Fruit fly (Drosophila melanogaster): ENCODE data around the gene Gal.

Gal gene

dm6 chr2L:5982334-5982987 is 24.2 kb downstream of the Gal start (continued):
- TF ChIP-seq CG7963 (GFP tag; IDR thresholded peaks at IDR 0.05; ENCODE audit: partially characterized antibody) (no peak), CG17612 (GFP tag; IDR thresholded peaks at IDR 0.05) (no peak), CG9797 (GFP tag; optimal IDR thresholded peaks at IDR 0.05) (no peak), CG8089 (GFP tag; optimal IDR thresholded peaks at IDR 0.05) (no peak), CG2202 (tag; optimal IDR thresholded peaks at IDR 0.05) (no peak), CG2712 (tag; optimal IDR thresholded peaks at IDR 0.05) (peak; percentile 42), zfh2 (GFP tag; optimal IDR thresholded peaks at IDR 0.05) (peak; percentile 24), her (GFP tag; optimal IDR thresholded peaks at IDR 0.05) (peak; percentile 41), CG3163 (GFP tag; optimal IDR thresholded peaks at IDR 0.05) (peak; percentile 43), NfI (GFP tag; optimal IDR thresholded peaks at IDR 0.05) (peak; percentile 30), slbo (GFP tag; IDR thresholded peaks at IDR 0.05) (no peak), gfzf (GFP tag; optimal IDR thresholded peaks at IDR 0.05) (no peak), sc (optimal IDR thresholded peaks at IDR 0.05) (no peak), sc (GFP tag; optimal IDR thresholded peaks at IDR 0.05) (no peak), CG10565 (GFP tag; optimal IDR thresholded peaks at IDR 0.05) (no peak), CG11560 (tag; IDR thresholded peaks at IDR 0.05) (no peak), CG13624 (GFP tag; optimal IDR thresholded peaks at IDR 0.05) (peak; percentile 53), HLH54F (GFP tag; optimal IDR thresholded peaks at IDR 0.05) (peak; percentile 10), toy (GFP tag; IDR thresholded peaks at IDR 0.05) (no peak), CG12942 (GFP tag; optimal IDR thresholded peaks at IDR 0.05) (no peak), Mrtf (GFP tag; IDR thresholded peaks at IDR 0.05) (no peak), sug (tag; optimal IDR thresholded peaks at IDR 0.05) (peak; percentile 75), CG14441 (GFP tag; IDR thresholded peaks at IDR 0.05) (no peak), GATAe (GFP tag; conservative IDR thresholded peaks at IDR 0.05) (no peak), CG10979 (tag; optimal IDR thresholded peaks at IDR 0.05) (peak; percentile 33), bigmax (GFP tag; optimal IDR thresholded peaks at IDR 0.05) (peak; percentile 55), aop (GFP tag; IDR thresholded peaks at IDR 0.05) (no peak), wek (GFP tag; optimal IDR thresholded peaks at IDR 0.05) (peak; percentile 24), CG1832 (GFP tag; optimal IDR thresholded peaks at IDR 0.05) (peak; percentile 96), CG42726 (GFP tag; IDR thresholded peaks at IDR 0.05; ENCODE audit: partially characterized antibody) (no peak), croc (GFP tag; conservative IDR thresholded peaks at IDR 0.05) (no peak), bowl (GFP tag; IDR thresholded peaks at IDR 0.05) (no peak), hth (optimal IDR thresholded peaks at IDR 0.05) (no peak), CG12071 (GFP tag; optimal IDR thresholded peaks at IDR 0.05) (peak; percentile 45), CG8944 (GFP tag; optimal IDR thresholded peaks at IDR 0.05) (no peak), Dfd (GFP tag; optimal IDR thresholded peaks at IDR 0.05) (no peak), CG8359 (GFP tag; optimal IDR thresholded peaks at IDR 0.05; ENCODE audit: borderline replicate concordance) (no peak), Dbx (GFP tag; IDR thresholded peaks at IDR 0.05) (no peak), CG30020 (tag; optimal IDR thresholded peaks at IDR 0.05) (no peak), danr (GFP tag; IDR thresholded peaks at IDR 0.05) (no peak), CG6765 (GFP tag; optimal IDR thresholded peaks at IDR 0.05) (peak; percentile 15), CG9215 (GFP tag; IDR thresholded peaks at IDR 0.05) (no peak), ham (GFP tag; IDR thresholded peaks at IDR 0.05) (no peak), cato (GFP tag; optimal IDR thresholded peaks at IDR 0.05; ENCODE audit: borderline replicate concordance) (no peak), Mad (GFP tag; optimal IDR thresholded peaks at IDR 0.05) (no peak), CG14667 (GFP tag; IDR thresholded peaks at IDR 0.05) (no peak), CG6791 (GFP tag; IDR thresholded peaks at IDR 0.05; ENCODE audit: partially characterized antibody) (no peak), bab2 (GFP tag; optimal IDR thresholded peaks at IDR 0.05) (peak; percentile 51), row (GFP tag; IDR thresholded peaks at IDR 0.05) (no peak), unpg (GFP tag; optimal IDR thresholded peaks at IDR 0.05) (peak; percentile 19), Atf6 (GFP tag; IDR thresholded peaks at IDR 0.05) (no peak)

All from whole organism, embryonic.